Worm (Caenorhabditis elegans) whole organism, late embryonic: ENCODE data around the gene grl-18.
"Not testable (repeated sequence)": the region's sequence is repeated elsewhere in the genome, so short reads cannot be mapped to it uniquely, and the experiment has no call there.

ENCODE experiments used
- che-1 ChIP-seq: sonication (generic microtip); optimal IDR thresholded peaks from 2 replicates; lab custom pipeline; 2016; ENCODE audit warnings: mild to moderate bottlenecking, missing genetic modification characterization, missing compliant biosample characterization
- ets-4 ChIP-seq: sonication (generic microtip); optimal IDR thresholded peaks from 2 replicates; lab custom pipeline; 2016; ENCODE audit warnings: missing genetic modification characterization, missing compliant biosample characterization
- hlh-13 ChIP-seq: fragments of 200-800 bp; sonication (Bioruptor generic); optimal IDR thresholded peaks from 2 replicates; lab custom pipeline; 2018; ENCODE audit warnings: mild to moderate bottlenecking, missing genetic modification characterization, missing compliant biosample characterization
- lin-11 ChIP-seq: fragments of 200-800 bp; sonication (Bioruptor generic); optimal IDR thresholded peaks from 2 replicates; lab custom pipeline; 2018; ENCODE audit warnings: mild to moderate bottlenecking, missing genetic modification characterization, missing compliant biosample characterization
- pha-4 ChIP-seq: fragments of 150-350 bp; optimal IDR thresholded peaks from 2 replicates; lab custom pipeline; 2018; ENCODE audit warnings: missing biosample characterization, missing genetic modification reagents, missing genetic modification characterization

- not testable (repeated sequence) for TF ChIP-seq ets-4; lin-11 (tag; lab: Kevin White, UChicago); che-1; hlh-13; pha-4
These were observed 20.2 kb downstream of the grl-18 start, which contains the start of gene ZC317.6 for ce11 chrV:5468489-5468888.
